Worm (Caenorhabditis elegans) whole organism, mixed stage, embryonic: ENCODE results near the gene ins-39.

Experiments
- M03D4.4 ChIP-seq: sonication (generic microtip); optimal IDR thresholded peaks from 2 replicates; lab custom pipeline; 2017; ENCODE audit warnings: mild to moderate bottlenecking, missing genetic modification characterization, missing compliant biosample characterization
- bed-3 ChIP-seq: fragments of 200-800 bp; sonication (Bioruptor generic); optimal IDR thresholded peaks from 3 replicates; lab custom pipeline; 2018; ENCODE audit warnings: mild to moderate bottlenecking, missing genetic modification characterization, moderate library complexity, missing compliant biosample characterization
- blmp-1 ChIP-seq: fragments of 150-350 bp; optimal IDR thresholded peaks from 2 replicates; lab custom pipeline; 2014; ENCODE audit warnings: missing biosample characterization, missing genetic modification characterization
- ceh-39 ChIP-seq: fragments of 150-350 bp; optimal IDR thresholded peaks from 2 replicates; lab custom pipeline; 2014; ENCODE audit warnings: missing biosample characterization, missing genetic modification characterization
- ceh-43 ChIP-seq: fragments of 200-800 bp; sonication (Bioruptor generic); optimal IDR thresholded peaks from 2 replicates; lab custom pipeline; 2018; ENCODE audit warnings: mild to moderate bottlenecking, missing genetic modification characterization, moderate library complexity, missing compliant biosample characterization
- ceh-83 ChIP-seq: fragments of 200-800 bp; sonication (Bioruptor generic); optimal IDR thresholded peaks from 2 replicates; lab custom pipeline; 2018; ENCODE audit warnings: mild to moderate bottlenecking, missing genetic modification characterization, missing compliant biosample characterization
- ces-1 ChIP-seq: fragments of 150-350 bp; optimal IDR thresholded peaks from 2 replicates; lab custom pipeline; 2014; ENCODE audit warnings: missing biosample characterization, missing genetic modification reagents, missing genetic modification characterization
- cnd-1 ChIP-seq: fragments of 200-800 bp; sonication (Bioruptor generic); optimal IDR thresholded peaks from 2 replicates; lab custom pipeline; 2018; ENCODE audit warnings: mild to moderate bottlenecking, missing genetic modification characterization, missing compliant biosample characterization
- drap-1 ChIP-seq: fragments of 200-800 bp; sonication (Bioruptor generic); optimal IDR thresholded peaks from 3 replicates; lab custom pipeline; 2018; ENCODE audit warnings: mild to moderate bottlenecking, missing genetic modification characterization, missing compliant biosample characterization
- elt-1 ChIP-seq: sonication (generic microtip); optimal IDR thresholded peaks from 2 replicates; lab custom pipeline; 2017; ENCODE audit warnings: missing genetic modification characterization, mild to moderate bottlenecking, missing compliant biosample characterization, antibody characterized with exemption, moderate library complexity, borderline replicate concordance; ENCODE audit not compliant: insufficient read depth
- elt-3 ChIP-seq: fragments of 150-350 bp; optimal IDR thresholded peaks from 2 replicates; lab custom pipeline; 2014; ENCODE audit warnings: missing biosample characterization, missing genetic modification characterization
- flh-1 ChIP-seq: fragments of 200-800 bp; sonication (Bioruptor generic); optimal IDR thresholded peaks from 2 replicates; lab custom pipeline; 2018; ENCODE audit warnings: mild to moderate bottlenecking, missing genetic modification characterization, moderate library complexity, missing compliant biosample characterization
- ham-2 ChIP-seq: fragments of 200-800 bp; sonication (Bioruptor generic); optimal IDR thresholded peaks from 2 replicates; lab custom pipeline; 2018; ENCODE audit warnings: mild to moderate bottlenecking, missing genetic modification characterization, missing compliant biosample characterization
- hlh-1 ChIP-seq: fragments of 150-350 bp; optimal IDR thresholded peaks from 2 replicates; lab custom pipeline; 2014; ENCODE audit warnings: missing biosample characterization, missing genetic modification reagents, missing genetic modification characterization
- lin-13 ChIP-seq: fragments of 150-350 bp; optimal IDR thresholded peaks from 2 replicates; lab custom pipeline; 2014; ENCODE audit warnings: missing biosample characterization, missing genetic modification characterization
- lin-32 ChIP-seq: fragments of 200-800 bp; sonication (Bioruptor generic); optimal IDR thresholded peaks from 2 replicates; lab custom pipeline; 2018; ENCODE audit warnings: mild to moderate bottlenecking, missing genetic modification characterization, missing compliant biosample characterization
- lsy-2 ChIP-seq: fragments of 150-350 bp; optimal IDR thresholded peaks from 2 replicates; lab custom pipeline; 2014; ENCODE audit warnings: missing biosample characterization, missing genetic modification characterization
- mab-5 ChIP-seq: fragments of 150-350 bp; optimal IDR thresholded peaks from 2 replicates; lab custom pipeline; 2014; ENCODE audit warnings: missing biosample characterization, missing genetic modification characterization
- mep-1 ChIP-seq: fragments of 150-350 bp; optimal IDR thresholded peaks from 2 replicates; lab custom pipeline; 2017; ENCODE audit warnings: missing biosample characterization, missing genetic modification reagents, missing genetic modification characterization, inconsistent platforms
- mls-2 ChIP-seq: sonication (generic microtip); optimal IDR thresholded peaks from 2 replicates; lab custom pipeline; 2016; ENCODE audit warnings: mild to moderate bottlenecking, missing genetic modification characterization, moderate library complexity, missing compliant biosample characterization
- nhr-12 ChIP-seq: fragments of 150-350 bp; optimal IDR thresholded peaks from 2 replicates; lab custom pipeline; 2014; ENCODE audit warnings: missing biosample characterization, missing genetic modification characterization
- nhr-2 ChIP-seq: fragments of 150-350 bp; optimal IDR thresholded peaks from 2 replicates; lab custom pipeline; 2014; ENCODE audit warnings: missing biosample characterization, missing genetic modification characterization
- nhr-237 ChIP-seq: fragments of 150-350 bp; optimal IDR thresholded peaks from 2 replicates; lab custom pipeline; 2014; ENCODE audit warnings: missing biosample characterization, missing genetic modification characterization
- nhr-28 ChIP-seq: fragments of 150-350 bp; optimal IDR thresholded peaks from 2 replicates; lab custom pipeline; 2014; ENCODE audit warnings: missing biosample characterization, missing genetic modification characterization
- nhr-76 ChIP-seq: sonication (generic microtip); optimal IDR thresholded peaks from 2 replicates; lab custom pipeline; 2017; ENCODE audit warnings: missing biosample characterization, missing genetic modification characterization
- pha-4 ChIP-seq: fragments of 150-350 bp; optimal IDR thresholded peaks from 2 replicates; lab custom pipeline; 2018; ENCODE audit warnings: missing biosample characterization, missing genetic modification reagents, missing genetic modification characterization
- sem-2 ChIP-seq: fragments of 200-800 bp; sonication (Bioruptor generic); optimal IDR thresholded peaks from 2 replicates; lab custom pipeline; 2018; ENCODE audit warnings: mild to moderate bottlenecking, missing genetic modification characterization, missing compliant biosample characterization
- snpc-4 ChIP-seq: fragments of 150-350 bp; optimal IDR thresholded peaks from 2 replicates; lab custom pipeline; 2014; ENCODE audit warnings: missing biosample characterization, missing genetic modification characterization
- sptf-1 ChIP-seq: sonication (generic microtip); optimal IDR thresholded peaks from 2 replicates; lab custom pipeline; 2017; ENCODE audit warnings: mild to moderate bottlenecking, missing genetic modification characterization, moderate library complexity, missing compliant biosample characterization
- tbx-8 ChIP-seq: fragments of 200-800 bp; sonication (Bioruptor generic); optimal IDR thresholded peaks from 2 replicates; lab custom pipeline; 2018; ENCODE audit warnings: mild to moderate bottlenecking, missing genetic modification characterization, moderate library complexity, missing compliant biosample characterization
- unc-120 ChIP-seq: sonication (generic microtip); optimal IDR thresholded peaks from 2 replicates; lab custom pipeline; 2017; ENCODE audit warnings: missing genetic modification characterization, missing compliant biosample characterization; ENCODE audit not compliant: poor library complexity, severe bottlenecking
- unc-39 ChIP-seq: fragments of 150-350 bp; optimal IDR thresholded peaks from 2 replicates; lab custom pipeline; 2014; ENCODE audit warnings: missing biosample characterization, missing genetic modification characterization
- unc-62 ChIP-seq: fragments of 150-350 bp; optimal IDR thresholded peaks from 2 replicates; lab custom pipeline; 2014; ENCODE audit warnings: missing biosample characterization, missing genetic modification reagents, missing genetic modification characterization
- zip-8 ChIP-seq: fragments of 150-350 bp; optimal IDR thresholded peaks from 2 replicates; lab custom pipeline; 2014; ENCODE audit warnings: missing biosample characterization, missing genetic modification characterization
- ztf-11 ChIP-seq: fragments of 150-350 bp; optimal IDR thresholded peaks from 2 replicates; lab custom pipeline; 2014; ENCODE audit warnings: missing biosample characterization, missing genetic modification characterization

The ins-39 gene

ce11 chrX:1383546-1383945 is 39.3 kb upstream of the ins-39 start:
- TF ChIP-seq flh-1 (GFP tag; lab: Kevin White, UChicago): no peak
- no peak for TF ChIP-seq snpc-4 (tag; lab: Kevin White, UChicago)
- TF ChIP-seq nhr-237 (tag; lab: Kevin White, UChicago): no peak
- no peak for TF ChIP-seq sptf-1
- TF ChIP-seq unc-120: no peak
- TF ChIP-seq mab-5: no peak
- TF ChIP-seq bed-3 (GFP tag; lab: Kevin White, UChicago): no peak
- no peak for TF ChIP-seq lin-13
- TF ChIP-seq elt-3 (tag; lab: Kevin White, UChicago): no peak
- TF ChIP-seq lsy-2 (tag; lab: Kevin White, UChicago): no peak
- no peak for TF ChIP-seq nhr-2 (tag; lab: Kevin White, UChicago)

ce11 chrX:1381565-1381964 is 37.3 kb upstream of the ins-39 start, which contains the start of gene F56C3.10:
Gene F56C3.10 (minus strand): TSS chrX:1381665.
- no peak for TF ChIP-seq zip-8 (tag; lab: Kevin White, UChicago)
- TF ChIP-seq ztf-11 (tag; lab: Kevin White, UChicago): no peak
- no peak for TF ChIP-seq tbx-8
- no peak for TF ChIP-seq sem-2 (GFP tag; lab: Kevin White, UChicago)
- no peak for TF ChIP-seq sptf-1
- no peak for TF ChIP-seq nhr-28 (tag; lab: Kevin White, UChicago)

- peak; percentile 14 for TF ChIP-seq unc-39
- no peak for TF ChIP-seq elt-1 (tag; lab: Kevin White, UChicago)
- TF ChIP-seq blmp-1 (tag; lab: Kevin White, UChicago): no peak
- TF ChIP-seq zip-8 (tag; lab: Kevin White, UChicago): no peak
- TF ChIP-seq hlh-1 (tag; lab: Kevin White, UChicago): peak; percentile 55
- peak; percentile 80 for TF ChIP-seq ceh-43 (GFP tag; lab: Kevin White, UChicago)
- no peak for TF ChIP-seq nhr-28 (tag; lab: Kevin White, UChicago)
- peak; percentile 94 for TF ChIP-seq drap-1 (GFP tag; lab: Kevin White, UChicago)
- peak; percentile 75 for TF ChIP-seq flh-1 (GFP tag; lab: Kevin White, UChicago)
- TF ChIP-seq lsy-2 (tag; lab: Kevin White, UChicago): peak; percentile 6
- TF ChIP-seq unc-62 (GFP tag; lab: Kevin White, UChicago): peak; percentile 48
- peak; percentile 4 for TF ChIP-seq ceh-39 (tag; lab: Kevin White, UChicago)
- TF ChIP-seq unc-120: peak; percentile 85
- TF ChIP-seq nhr-237 (tag; lab: Kevin White, UChicago): peak; percentile 26
- no peak for TF ChIP-seq ces-1
- TF ChIP-seq lin-32 (GFP tag; lab: Kevin White, UChicago): peak; percentile 89
- TF ChIP-seq mep-1 (tag; lab: Kevin White, UChicago): no peak
- peak; percentile 67 for TF ChIP-seq tbx-8
- TF ChIP-seq pha-4 (tag; lab: Kevin White, UChicago): peak; percentile 36
- peak; percentile 85 for TF ChIP-seq M03D4.4 (tag; lab: Kevin White, UChicago)
- TF ChIP-seq bed-3 (GFP tag; lab: Kevin White, UChicago): peak; percentile 78
- no peak for TF ChIP-seq nhr-2 (tag; lab: Kevin White, UChicago)
- peak; percentile 89 for TF ChIP-seq ceh-83 (GFP tag; lab: Kevin White, UChicago)
- peak; percentile 24 for TF ChIP-seq elt-3 (tag; lab: Kevin White, UChicago)
- TF ChIP-seq mab-5: no peak
- no peak for TF ChIP-seq snpc-4 (tag; lab: Kevin White, UChicago)
- TF ChIP-seq cnd-1 (tag; lab: Kevin White, UChicago): peak; percentile 92
- TF ChIP-seq nhr-76 (tag; lab: Kevin White, UChicago): peak; percentile 42
- peak; percentile 14 for TF ChIP-seq lin-13
- peak; percentile 81 for TF ChIP-seq sem-2 (GFP tag; lab: Kevin White, UChicago)
- TF ChIP-seq sptf-1: peak; percentile 94
- no peak for TF ChIP-seq nhr-12 (tag; lab: Kevin White, UChicago)
- TF ChIP-seq mls-2 (tag; lab: Kevin White, UChicago): peak; percentile 92
- TF ChIP-seq ham-2 (GFP tag; lab: Kevin White, UChicago): peak; percentile 80
- TF ChIP-seq ztf-11 (tag; lab: Kevin White, UChicago): peak; percentile 14
These were observed 35.2 kb upstream of the ins-39 start for ce11 chrX:1379391-1379790.
